Worm (Caenorhabditis elegans) whole organism, midembryonic: Measurements from ENCODE around the gene srx-67.

Experiments used
- T22C8.4 ChIP-seq: fragments of 200-800 bp; sonication (Bioruptor generic); IDR thresholded peaks from 2 replicates; pipeline ENCODE4 v1.3.6; 2022; ENCODE audit warnings: missing genetic modification characterization, missing compliant biosample characterization
- cog-1 ChIP-seq: sonication (generic microtip); optimal IDR thresholded peaks from 2 replicates; lab custom pipeline; 2016; ENCODE audit warnings: missing genetic modification characterization, missing compliant biosample characterization
- flt-1 ChIP-seq: fragments of 200-800 bp; sonication (Bioruptor generic); IDR thresholded peaks from 2 replicates; pipeline ENCODE4 v1.3.6; 2022; ENCODE audit warnings: missing genetic modification characterization, missing compliant biosample characterization
- klf-2 ChIP-seq: fragments of 200-800 bp; sonication (Bioruptor generic); conservative IDR thresholded peaks from 2 replicates; pipeline ENCODE4 v1.3.6; 2022; ENCODE audit warnings: missing genetic modification reagents, missing genetic modification characterization, missing compliant biosample characterization
- med-1 ChIP-seq: sonication (generic microtip); optimal IDR thresholded peaks from 2 replicates; lab custom pipeline; 2017; ENCODE audit warnings: missing genetic modification characterization, mild to moderate bottlenecking, missing compliant biosample characterization, antibody characterized with exemption, missing genetic modification reagents; ENCODE audit not compliant: insufficient read depth
- ref-1 ChIP-seq: fragments of 200-800 bp; sonication (Bioruptor generic); conservative IDR thresholded peaks from 2 replicates; pipeline ENCODE4 v1.3.6; 2022; ENCODE audit warnings: missing genetic modification reagents, missing genetic modification characterization, missing compliant biosample characterization
- tab-1 ChIP-seq: fragments of 200-800 bp; sonication (Bioruptor generic); IDR thresholded peaks from 2 replicates; pipeline ENCODE4 v1.3.6; 2022; ENCODE audit warnings: missing genetic modification characterization, missing compliant biosample characterization
- ztf-23 ChIP-seq: fragments of 200-800 bp; sonication (Bioruptor generic); IDR thresholded peaks from 2 replicates; pipeline ENCODE4 v1.3.6; 2022; ENCODE audit warnings: missing genetic modification reagents, missing genetic modification characterization, missing compliant biosample characterization
- ztf-29 ChIP-seq: fragments of 200-800 bp; sonication (Bioruptor generic); IDR thresholded peaks from 2 replicates; pipeline ENCODE4 v1.3.6; 2022; ENCODE audit warnings: missing genetic modification reagents, missing genetic modification characterization, missing compliant biosample characterization

srx-67 gene

DNA sequence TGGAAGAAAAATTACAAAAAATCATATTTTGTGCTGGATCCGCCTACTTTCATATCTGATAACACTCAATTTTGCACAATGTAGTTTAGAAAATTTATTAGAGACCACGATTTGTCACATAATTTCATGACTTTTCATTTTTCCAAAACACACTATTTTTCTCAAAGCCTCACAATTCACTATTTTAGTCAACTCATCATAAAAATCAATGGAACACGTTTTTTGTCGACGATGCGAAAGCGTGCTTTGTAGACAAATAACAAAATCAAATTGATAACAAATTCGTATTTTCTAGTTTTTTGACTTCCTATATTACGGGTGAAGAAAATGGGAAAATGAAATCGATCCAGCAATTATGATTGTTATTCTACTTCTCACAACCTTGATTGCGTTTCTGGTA lies 25.3 kb downstream of the srx-67 start, which contains the start of gene cyp-35B2:
Gene cyp-35B2 (plus strand): TSS at position 301 of the 400 bp plus-strand sequence.
- no peak for TF ChIP-seq flt-1 (GFP tag; lab: Robert Waterston, UW)
- TF ChIP-seq ztf-29 (GFP tag; lab: Robert Waterston, UW), result no peak
- TF ChIP-seq cog-1, result no peak
- no peak for TF ChIP-seq klf-2 (GFP tag; lab: Robert Waterston, UW)
- no peak for TF ChIP-seq tab-1 (GFP tag; lab: Robert Waterston, UW)
- TF ChIP-seq T22C8.4 (GFP tag; lab: Robert Waterston, UW), result no peak
- no peak for TF ChIP-seq ref-1 (GFP tag; lab: Robert Waterston, UW)
- no peak for TF ChIP-seq ztf-23 (GFP tag; lab: Robert Waterston, UW)

DNA sequence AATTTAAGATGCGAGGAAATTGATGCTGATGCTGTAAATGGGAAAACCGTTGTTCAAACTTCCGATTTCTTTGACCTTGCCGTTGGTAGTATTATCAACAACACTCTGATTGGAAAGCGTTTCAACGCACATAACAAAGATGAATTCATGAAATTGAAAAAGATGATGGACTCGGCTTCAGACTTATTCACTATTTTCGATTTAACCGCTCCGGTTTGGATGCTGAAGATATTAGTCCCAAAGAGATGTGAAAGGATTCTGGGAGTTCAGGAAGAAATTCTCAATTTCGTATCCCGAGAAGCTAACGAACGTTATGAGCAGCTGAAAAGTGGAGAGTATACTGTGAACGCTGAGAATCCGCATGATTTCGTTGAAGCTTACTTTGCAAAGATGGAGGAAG lies 26.8 kb downstream of the srx-67 start:
- TF ChIP-seq ref-1 (GFP tag; lab: Robert Waterston, UW), result no peak
- no peak for TF ChIP-seq T22C8.4 (GFP tag; lab: Robert Waterston, UW)
- TF ChIP-seq ztf-29 (GFP tag; lab: Robert Waterston, UW), result no peak
- TF ChIP-seq tab-1 (GFP tag; lab: Robert Waterston, UW), result no peak
- no peak for TF ChIP-seq med-1 (GFP tag; lab: Kevin White, UChicago)
- TF ChIP-seq flt-1 (GFP tag; lab: Robert Waterston, UW), result no peak
- TF ChIP-seq klf-2 (GFP tag; lab: Robert Waterston, UW), result no peak
- TF ChIP-seq cog-1, result no peak
- no peak for TF ChIP-seq ztf-23 (GFP tag; lab: Robert Waterston, UW)

DNA sequence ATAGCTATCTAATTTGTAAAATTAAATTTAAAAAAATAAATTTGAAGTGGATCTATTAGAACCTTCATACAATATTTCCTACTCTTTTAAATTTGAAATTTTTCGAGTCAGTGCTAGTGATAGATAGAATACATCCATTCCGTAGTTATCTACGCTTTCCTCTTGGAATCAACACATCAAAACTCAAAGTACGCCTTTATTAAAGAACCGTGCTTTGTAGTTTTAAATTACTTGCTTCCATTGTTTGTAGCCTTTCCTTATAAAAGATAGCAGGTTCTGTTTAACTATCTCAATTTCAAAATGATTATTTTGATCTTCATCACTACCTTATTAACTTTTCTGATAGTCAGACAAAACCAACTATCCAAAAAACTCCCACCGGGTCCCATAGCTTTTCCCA lies 28.5 kb downstream of the srx-67 start, which contains the start of gene cyp-35B3:
Gene cyp-35B3 (plus strand): TSS at position 301 of the 400 bp plus-strand sequence.
- TF ChIP-seq T22C8.4 (GFP tag; lab: Robert Waterston, UW) (no peak), ztf-23 (GFP tag; lab: Robert Waterston, UW) (no peak), flt-1 (GFP tag; lab: Robert Waterston, UW) (no peak), ztf-29 (GFP tag; lab: Robert Waterston, UW) (no peak), ref-1 (GFP tag; lab: Robert Waterston, UW) (no peak), cog-1 (no peak), klf-2 (GFP tag; lab: Robert Waterston, UW) (no peak), tab-1 (GFP tag; lab: Robert Waterston, UW) (no peak), med-1 (GFP tag; lab: Kevin White, UChicago) (no peak)

DNA sequence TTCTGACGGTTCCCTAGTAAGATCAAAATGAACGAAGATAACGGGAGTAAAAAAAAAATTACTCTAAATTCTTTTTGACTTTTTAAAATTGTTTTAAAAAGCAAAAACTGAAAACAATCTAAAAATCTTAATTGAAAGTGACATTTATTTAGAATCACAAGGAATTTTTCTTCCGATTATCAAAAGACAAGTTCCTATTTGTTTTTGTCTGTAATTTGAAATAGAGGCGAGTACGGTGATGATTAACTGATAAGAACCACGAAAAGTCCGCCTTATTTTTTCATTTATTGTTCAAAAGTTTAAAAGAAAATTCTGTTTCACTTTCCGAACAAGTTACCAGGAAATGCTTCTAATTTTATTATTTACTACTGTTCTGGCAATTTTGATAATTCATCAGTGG lies 33.1 kb downstream of the srx-67 start, which contains the start of gene dach-1:
Gene dach-1 (plus strand): TSS at position 301 of the 400 bp plus-strand sequence.
- TF ChIP-seq ztf-23 (GFP tag; lab: Robert Waterston, UW) (no peak), T22C8.4 (GFP tag; lab: Robert Waterston, UW) (no peak), tab-1 (GFP tag; lab: Robert Waterston, UW) (no peak), ref-1 (GFP tag; lab: Robert Waterston, UW) (no peak), flt-1 (GFP tag; lab: Robert Waterston, UW) (no peak), med-1 (GFP tag; lab: Kevin White, UChicago) (no peak), ztf-29 (GFP tag; lab: Robert Waterston, UW) (no peak)

DNA sequence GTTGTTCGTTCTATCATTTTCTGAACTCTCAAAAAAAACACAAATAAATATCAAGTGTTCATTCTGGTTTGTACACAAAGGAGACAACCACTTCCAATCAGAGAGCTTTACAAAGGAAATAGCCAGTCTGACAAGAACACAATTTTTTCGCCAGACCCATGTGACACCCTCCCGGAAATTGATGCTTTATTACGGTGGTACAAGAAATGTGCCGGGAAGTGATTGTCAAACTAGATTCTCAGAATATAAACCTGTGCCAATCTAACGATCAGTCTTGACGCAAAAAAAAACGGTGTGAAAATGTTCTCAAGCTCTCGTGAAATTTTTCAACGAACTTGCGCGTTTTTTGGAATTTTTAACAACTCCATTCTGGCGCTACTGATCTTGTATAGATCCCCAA lies 37.2 kb downstream of the srx-67 start, which contains the start of gene str-247:
Gene str-247 (plus strand): TSS at position 301 of the 400 bp plus-strand sequence.
- TF ChIP-seq med-1 (GFP tag; lab: Kevin White, UChicago) (no peak), klf-2 (GFP tag; lab: Robert Waterston, UW) (no peak), T22C8.4 (GFP tag; lab: Robert Waterston, UW) (no peak), ztf-29 (GFP tag; lab: Robert Waterston, UW) (no peak)

DNA sequence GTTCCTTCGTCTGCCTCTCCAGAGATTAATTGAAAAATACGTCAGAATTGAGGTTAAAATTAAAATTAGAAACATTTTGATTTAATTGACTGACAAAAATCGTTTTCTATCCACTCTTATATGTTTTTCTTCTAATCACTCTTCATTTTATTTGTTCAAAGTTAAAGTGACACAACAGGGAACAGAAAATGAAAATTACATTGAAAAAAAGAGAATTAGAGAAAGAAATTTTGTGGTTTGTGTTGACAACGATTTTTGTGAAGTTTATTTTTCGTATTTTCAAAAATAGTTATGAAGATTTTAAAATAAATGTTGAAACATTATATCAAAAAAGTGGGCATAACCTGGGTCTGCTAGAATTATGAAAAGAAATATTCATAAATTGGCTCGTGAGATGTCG lies 41.0 kb downstream of the srx-67 start, which contains the start of gene cyp-34A5:
Gene cyp-34A5 (minus strand): TSS at position 101 of the 400 bp plus-strand sequence.
- TF ChIP-seq flt-1 (GFP tag; lab: Robert Waterston, UW) (no peak), ztf-29 (GFP tag; lab: Robert Waterston, UW) (no peak), T22C8.4 (GFP tag; lab: Robert Waterston, UW) (no peak), klf-2 (GFP tag; lab: Robert Waterston, UW) (no peak), ref-1 (GFP tag; lab: Robert Waterston, UW) (no peak), cog-1 (no peak), ztf-23 (GFP tag; lab: Robert Waterston, UW) (no peak), tab-1 (GFP tag; lab: Robert Waterston, UW) (no peak), med-1 (GFP tag; lab: Kevin White, UChicago) (no peak)

DNA sequence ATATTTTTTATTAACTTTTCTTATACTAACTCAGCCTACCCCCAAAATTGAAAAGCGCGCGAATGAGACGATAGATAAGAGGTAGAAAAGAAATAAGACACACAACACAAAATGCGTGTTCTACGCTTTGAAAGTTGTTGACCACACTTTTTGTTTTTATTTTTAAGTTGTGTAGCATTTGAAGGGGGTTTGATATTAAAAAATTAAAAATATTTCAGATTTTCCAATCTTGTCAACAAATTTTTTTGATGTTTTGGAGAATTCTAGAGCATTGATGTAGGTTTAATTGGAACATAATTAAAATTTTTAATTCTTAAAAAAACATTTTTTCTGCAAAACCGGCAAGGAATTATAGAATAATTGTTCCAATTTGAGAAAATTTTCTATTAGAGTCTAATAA lies 44.7 kb downstream of the srx-67 start, which contains the start of gene cyp-34A6:
Gene cyp-34A6 (minus strand): TSS at position 101 of the 400 bp plus-strand sequence.
- TF ChIP-seq flt-1 (GFP tag; lab: Robert Waterston, UW) (no peak), klf-2 (GFP tag; lab: Robert Waterston, UW) (no peak), ref-1 (GFP tag; lab: Robert Waterston, UW) (no peak), tab-1 (GFP tag; lab: Robert Waterston, UW) (no peak), ztf-23 (GFP tag; lab: Robert Waterston, UW) (no peak), ztf-29 (GFP tag; lab: Robert Waterston, UW) (no peak), cog-1 (no peak), med-1 (GFP tag; lab: Kevin White, UChicago) (no peak), T22C8.4 (GFP tag; lab: Robert Waterston, UW) (no peak)

DNA sequence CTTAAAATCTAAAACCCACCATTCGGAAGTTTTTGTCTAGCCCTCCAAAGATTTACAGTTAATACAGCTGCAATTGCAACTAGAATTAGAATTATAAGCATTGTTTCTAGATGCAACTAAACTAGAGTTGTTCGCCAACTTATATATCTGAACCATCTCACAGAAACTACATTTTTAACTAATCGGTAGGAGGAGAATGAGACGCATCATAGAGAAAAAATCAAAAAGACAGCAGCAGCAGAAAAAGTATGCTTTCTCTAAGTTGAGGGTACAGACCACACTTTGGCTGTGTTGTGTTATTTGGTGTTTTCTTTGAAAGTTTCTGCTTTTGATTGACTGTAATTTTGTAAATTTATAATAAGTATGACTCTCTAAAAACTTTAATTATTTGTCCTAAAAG lies 47.1 kb downstream of the srx-67 start, which contains the start of gene cyp-34A7:
Gene cyp-34A7 (minus strand): TSS at position 101 of the 400 bp plus-strand sequence.
- no peak for TF ChIP-seq cog-1
- TF ChIP-seq med-1 (GFP tag; lab: Kevin White, UChicago), result no peak
- TF ChIP-seq ztf-23 (GFP tag; lab: Robert Waterston, UW), result no peak
- no peak for TF ChIP-seq ref-1 (GFP tag; lab: Robert Waterston, UW)
- TF ChIP-seq T22C8.4 (GFP tag; lab: Robert Waterston, UW), result no peak
- no peak for TF ChIP-seq ztf-29 (GFP tag; lab: Robert Waterston, UW)
- TF ChIP-seq klf-2 (GFP tag; lab: Robert Waterston, UW), result no peak
- no peak for TF ChIP-seq flt-1 (GFP tag; lab: Robert Waterston, UW)
- no peak for TF ChIP-seq tab-1 (GFP tag; lab: Robert Waterston, UW)

DNA sequence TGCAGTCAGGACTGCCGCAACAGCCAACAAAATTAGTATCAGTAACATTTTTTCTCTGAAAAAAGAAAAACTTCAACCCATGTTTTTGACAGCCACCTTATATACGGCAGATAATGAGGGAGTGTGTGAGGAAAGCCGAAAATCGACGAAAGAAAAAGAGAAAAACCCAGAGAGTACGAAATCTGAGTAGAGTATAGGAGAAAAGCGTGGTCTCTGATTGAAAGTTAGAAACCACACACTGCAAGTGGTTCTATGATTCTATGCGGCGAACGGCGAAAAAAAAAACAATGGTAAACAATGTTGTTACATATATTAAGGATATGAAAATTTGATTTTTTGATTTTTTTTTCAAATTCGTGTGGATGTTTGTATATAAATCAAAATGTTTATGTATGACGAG lies 51.2 kb downstream of the srx-67 start, which contains the start of gene cyp-34A8:
Gene cyp-34A8 (minus strand): TSS at position 62 of the 400 bp plus-strand sequence.
- TF ChIP-seq cog-1 (no peak), T22C8.4 (GFP tag; lab: Robert Waterston, UW) (no peak), ztf-29 (GFP tag; lab: Robert Waterston, UW) (no peak), klf-2 (GFP tag; lab: Robert Waterston, UW) (no peak), tab-1 (GFP tag; lab: Robert Waterston, UW) (no peak), med-1 (GFP tag; lab: Kevin White, UChicago) (no peak), ref-1 (GFP tag; lab: Robert Waterston, UW) (no peak), ztf-23 (GFP tag; lab: Robert Waterston, UW) (no peak), flt-1 (GFP tag; lab: Robert Waterston, UW) (no peak)
